Fruit fly (Drosophila melanogaster): Measurements from ENCODE around the gene Sec23.

DNA sequence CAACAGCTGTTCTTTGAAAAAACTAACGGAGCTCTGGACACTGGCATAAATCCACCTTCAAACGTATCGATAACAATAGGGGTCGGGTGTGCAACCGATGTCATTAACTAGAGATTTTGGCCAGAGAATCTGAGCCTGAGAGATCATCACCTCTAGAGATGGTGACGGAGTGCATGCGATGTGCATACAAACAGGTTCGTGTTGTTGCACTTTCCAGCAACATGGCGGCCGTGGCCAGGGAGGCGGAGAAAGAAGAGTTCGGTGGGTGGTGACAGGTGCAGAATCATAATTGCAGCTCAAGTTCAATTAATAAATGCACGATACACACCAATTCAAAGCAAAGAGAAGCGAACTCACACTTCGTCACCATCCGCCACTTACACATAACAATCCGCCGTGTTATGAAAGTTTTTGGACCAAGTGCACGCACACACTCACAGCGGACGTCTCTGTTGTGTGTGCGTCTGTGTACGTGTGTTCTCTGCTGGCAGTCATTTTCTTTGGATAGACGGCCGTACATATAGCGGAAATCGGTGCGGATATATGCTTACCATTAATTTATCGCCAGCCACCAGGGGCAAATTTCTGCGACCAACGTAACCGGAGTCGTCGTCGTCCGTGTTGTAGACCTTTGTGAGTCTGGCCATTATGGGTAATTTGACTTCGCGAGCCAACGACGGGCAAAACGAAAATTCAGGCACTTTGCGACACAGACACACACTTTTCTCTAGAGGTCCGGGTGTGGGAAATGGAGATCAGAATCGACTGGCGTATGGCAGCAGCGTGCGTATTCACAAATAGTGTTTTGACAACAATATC, 10.3 kb downstream of the Sec23 start:
- TF ChIP-seq lola (GFP tag; optimal IDR thresholded peaks at IDR 0.05): no peak
- TF ChIP-seq Hr83 (GFP tag; optimal IDR thresholded peaks at IDR 0.05; ENCODE audit: poor library complexity, severe bottlenecking): peak; percentile 36
- TF ChIP-seq usp (GFP tag; optimal IDR thresholded peaks at IDR 0.05): no peak
- peak; percentile 39 for TF ChIP-seq h (GFP tag; optimal IDR thresholded peaks at IDR 0.05)
- peak; percentile 5 for TF ChIP-seq OdsH (GFP tag; optimal IDR thresholded peaks at IDR 0.05)

Measured in whole organism, wandering third instar larva.